Worm (Caenorhabditis elegans): ENCODE measurements around the gene C49C3.11.
A peak's percentile ranks its signal among the peaks of the same experiment; 100 is the strongest.

Gene C49C3.11

ce11 chrIV:17383046-17383445 is 39.5 kb downstream of the C49C3.11 start, which contains the start of gene C30H6.12:
Gene C30H6.12 (plus strand): TSS chrIV:17383346.
- TF ChIP-seq nhr-12 (tag; optimal IDR thresholded peaks at IDR 0.05) (no peak), nhr-10 (tag; optimal IDR thresholded peaks at IDR 0.05) (no peak), ztf-4 (tag; optimal IDR thresholded peaks at IDR 0.05) (no peak), nhr-21 (tag; optimal IDR thresholded peaks at IDR 0.05) (no peak), nhr-129 (tag; optimal IDR thresholded peaks at IDR 0.05) (no peak), F13H6.1 (tag; optimal IDR thresholded peaks at IDR 0.05) (no peak), sem-4 (tag; optimal IDR thresholded peaks at IDR 0.05) (no peak), nhr-25 (tag; optimal IDR thresholded peaks at IDR 0.05) (no peak), egl-27 (tag; optimal IDR thresholded peaks at IDR 0.05) (no peak), nhr-6 (tag; optimal IDR thresholded peaks at IDR 0.05) (no peak), aly-2 (tag; optimal IDR thresholded peaks at IDR 0.05) (no peak), peb-1 (tag; optimal IDR thresholded peaks at IDR 0.05) (no peak), ceh-16 (tag; optimal IDR thresholded peaks at IDR 0.05) (no peak), unc-39 (tag; optimal IDR thresholded peaks at IDR 0.05) (no peak), sma-3 (GFP tag; optimal IDR thresholded peaks at IDR 0.05) (no peak), fos-1 (tag; optimal IDR thresholded peaks at IDR 0.05) (no peak), alr-1 (tag; optimal IDR thresholded peaks at IDR 0.05) (no peak)

- TF ChIP-seq Y55F3AM.14 (GFP tag; optimal IDR thresholded peaks at IDR 0.05) (no peak), fos-1 (tag; optimal IDR thresholded peaks at IDR 0.05) (peak; percentile 74)
These were observed 43.9 kb downstream of the C49C3.11 start, which contains the start of gene T02D1.8 for ce11 chrIV:17387442-17387967. Gene T02D1.8 (minus strand): TSS chrIV:17387492.
